Worm (Caenorhabditis elegans) whole organism, L3 larva: ENCODE results near the gene dao-3.

Experiments used
- ceh-28 ChIP-seq: fragments of 150-350 bp; optimal IDR thresholded peaks from 2 replicates; lab custom pipeline; 2014; ENCODE audit warnings: missing biosample characterization, missing genetic modification reagents, missing genetic modification characterization
- egl-5 ChIP-seq: fragments of 150-350 bp; optimal IDR thresholded peaks from 2 replicates; lab custom pipeline; 2017; ENCODE audit warnings: missing biosample characterization, missing genetic modification reagents, missing genetic modification characterization, inconsistent platforms
- fos-1 ChIP-seq: fragments of 150-350 bp; optimal IDR thresholded peaks from 2 replicates; lab custom pipeline; 2014; ENCODE audit warnings: missing biosample characterization, missing genetic modification characterization
- hmg-11 ChIP-seq: sonication (generic microtip); optimal IDR thresholded peaks from 2 replicates; lab custom pipeline; 2016; ENCODE audit warnings: missing genetic modification characterization, missing compliant biosample characterization
- lin-15B ChIP-seq: fragments of 150-350 bp; optimal IDR thresholded peaks from 2 replicates; lab custom pipeline; 2014; ENCODE audit warnings: missing biosample characterization, missing genetic modification characterization
- nhr-25 ChIP-seq: sonication (generic microtip); optimal IDR thresholded peaks from 2 replicates; lab custom pipeline; 2017; ENCODE audit warnings: missing biosample characterization, missing genetic modification characterization
- tbx-2 ChIP-seq: sonication (generic microtip); optimal IDR thresholded peaks from 2 replicates; lab custom pipeline; 2016; ENCODE audit warnings: mild to moderate bottlenecking, missing genetic modification characterization, missing compliant biosample characterization

The dao-3 gene

ce11 chrX:8036219-8036883 lies 50.0 kb downstream of the dao-3 start (continued):
- TF ChIP-seq hmg-11 (tag; lab: Kevin White, UChicago) = peak; percentile 93
- peak; percentile 99 for TF ChIP-seq nhr-25 (tag; lab: Kevin White, UChicago)
- TF ChIP-seq egl-5 (tag; lab: Kevin White, UChicago) = peak; percentile 59
- TF ChIP-seq fos-1 = peak; percentile 88
- TF ChIP-seq tbx-2 = peak; percentile 99
- peak; percentile 100 for TF ChIP-seq ceh-28 (tag; lab: Kevin White, UChicago)
- peak; percentile 24 for TF ChIP-seq lin-15B (tag; lab: Kevin White, UChicago)
- TF ChIP-seq, all 47 proteins: peak for 41
